Worm (Caenorhabditis elegans): Measurements from ENCODE around the gene C23G10.1.

Gene C23G10.1

DNA sequence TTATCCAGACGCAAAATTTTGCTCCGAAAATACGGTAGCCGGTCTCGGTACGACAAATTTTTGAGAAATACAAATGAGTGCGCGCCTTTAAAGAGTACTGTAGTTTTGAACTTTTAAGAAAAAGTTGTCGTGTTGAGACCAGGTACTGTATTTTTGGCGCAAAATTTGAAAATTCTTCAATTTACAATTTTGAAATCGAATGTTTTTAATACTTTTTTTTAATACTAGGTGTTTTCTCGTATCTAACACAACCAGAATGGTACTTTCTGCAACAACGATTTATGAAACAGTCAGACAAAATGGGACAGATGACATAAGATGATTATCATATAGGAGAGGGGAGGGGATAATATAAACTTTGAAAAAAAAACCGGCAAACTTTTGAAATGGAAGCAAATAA lies 13.4 kb upstream of the C23G10.1 start:
- TF ChIP-seq elt-1 (tag; optimal IDR thresholded peaks at IDR 0.05; ENCODE audit: borderline replicate concordance, insufficient read depth) (no peak), elt-3 (tag; optimal IDR thresholded peaks at IDR 0.05) (no peak), flh-1 (GFP tag; optimal IDR thresholded peaks at IDR 0.05) (no peak), nhr-2 (tag; optimal IDR thresholded peaks at IDR 0.05) (no peak), lsy-2 (tag; optimal IDR thresholded peaks at IDR 0.05) (no peak), blmp-1 (tag; optimal IDR thresholded peaks at IDR 0.05) (no peak), sem-2 (GFP tag; optimal IDR thresholded peaks at IDR 0.05) (no peak), ceh-43 (GFP tag; optimal IDR thresholded peaks at IDR 0.05) (no peak), pha-4 (tag; optimal IDR thresholded peaks at IDR 0.05) (no peak), mls-2 (tag; optimal IDR thresholded peaks at IDR 0.05) (no peak), lin-13 (tag; optimal IDR thresholded peaks at IDR 0.05) (no peak), hlh-1 (tag; optimal IDR thresholded peaks at IDR 0.05) (no peak), lin-32 (GFP tag; optimal IDR thresholded peaks at IDR 0.05) (no peak), nhr-12 (tag; optimal IDR thresholded peaks at IDR 0.05) (no peak), tbx-8 (GFP tag; optimal IDR thresholded peaks at IDR 0.05) (no peak), snpc-4 (tag; optimal IDR thresholded peaks at IDR 0.05) (no peak), nhr-76 (tag; optimal IDR thresholded peaks at IDR 0.05) (no peak), nhr-237 (tag; optimal IDR thresholded peaks at IDR 0.05) (no peak)

DNA sequence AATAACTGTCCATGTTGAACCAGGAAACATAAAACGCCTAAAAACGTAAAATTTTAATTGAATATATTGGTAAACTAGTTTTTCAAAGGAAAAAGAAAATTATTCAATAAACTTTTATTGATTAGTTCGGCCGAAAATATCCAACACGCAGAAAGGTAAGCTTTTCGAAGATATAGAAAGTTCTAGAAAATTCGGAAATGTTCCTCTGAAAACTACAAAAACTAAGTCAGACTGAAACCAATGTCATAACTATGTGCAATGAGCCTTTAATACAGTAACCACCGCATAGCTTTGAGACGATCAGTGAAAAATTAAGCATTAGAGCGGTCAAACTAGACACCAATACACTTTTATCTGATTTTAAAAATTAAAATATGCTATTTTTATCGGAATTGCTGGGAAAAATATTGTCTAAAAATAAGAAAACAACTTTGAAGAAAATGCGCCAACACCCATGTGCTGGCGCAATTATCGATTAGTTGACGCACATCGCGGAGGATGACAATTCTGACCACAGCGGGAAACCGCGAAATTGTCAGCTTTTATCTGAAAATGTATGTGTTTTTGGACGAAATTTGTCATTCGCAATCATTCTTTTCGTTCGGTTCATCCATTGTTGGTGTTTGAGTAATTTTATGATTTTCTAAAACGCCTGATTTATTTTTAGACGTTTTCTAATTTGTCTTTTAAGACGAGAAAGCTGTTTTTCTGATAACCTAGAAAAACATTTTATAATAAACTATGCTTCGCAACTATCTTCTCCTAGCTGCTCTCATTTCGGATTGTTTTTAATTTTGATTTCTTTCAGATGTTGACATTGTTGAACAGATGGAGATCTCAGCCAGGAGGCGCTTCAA lies 10.5 kb upstream of the C23G10.1 start, which contains the start of the genes C23G10.7 and rpn-2:
Gene C23G10.7 (minus strand): TSS at position 37 of the 857 bp plus-strand sequence.
Gene rpn-2 (plus strand): TSS at position 807 of the 857 bp plus-strand sequence.
- TF ChIP-seq unc-62 (GFP tag; optimal IDR thresholded peaks at IDR 0.05) = no peak
- TF ChIP-seq mep-1 (tag; optimal IDR thresholded peaks at IDR 0.05) = peak; percentile 34
- TF ChIP-seq nhr-2 (tag; optimal IDR thresholded peaks at IDR 0.05) = no peak
- no peak for TF ChIP-seq hlh-1 (tag; optimal IDR thresholded peaks at IDR 0.05)
- TF ChIP-seq lsy-2 (tag; optimal IDR thresholded peaks at IDR 0.05) = peak; percentile 49
- TF ChIP-seq ceh-83 (GFP tag; optimal IDR thresholded peaks at IDR 0.05) = no peak
- no peak for TF ChIP-seq sptf-1 (tag; optimal IDR thresholded peaks at IDR 0.05)
- TF ChIP-seq tbx-8 (GFP tag; optimal IDR thresholded peaks at IDR 0.05) = no peak
- peak; percentile 23 for TF ChIP-seq unc-120 (tag; optimal IDR thresholded peaks at IDR 0.05; ENCODE audit: poor library complexity, severe bottlenecking)
- TF ChIP-seq bed-3 (GFP tag; optimal IDR thresholded peaks at IDR 0.05) = no peak

DNA sequence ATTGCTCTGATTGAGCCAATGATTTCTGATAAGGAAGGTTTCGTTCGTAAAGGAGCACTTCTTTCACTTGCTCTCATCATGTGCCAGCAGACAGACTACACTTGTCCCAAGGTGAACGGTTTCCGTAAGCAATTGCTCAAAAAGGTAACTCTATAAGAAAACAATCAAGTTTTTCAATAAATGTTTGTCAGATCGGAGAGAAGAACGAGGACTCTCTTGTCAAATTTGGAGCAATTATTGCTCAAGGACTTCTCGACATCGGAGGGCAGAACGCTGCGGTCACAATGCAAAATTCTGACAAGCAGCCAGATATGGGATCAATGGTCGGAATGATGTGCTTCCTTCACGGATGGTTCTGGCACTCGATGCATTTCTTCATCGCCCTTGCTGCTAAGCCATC lies 7.8 kb upstream of the C23G10.1 start:
- TF ChIP-seq nhr-2 (tag; optimal IDR thresholded peaks at IDR 0.05) (no peak), elt-3 (tag; optimal IDR thresholded peaks at IDR 0.05) (no peak), lsy-2 (tag; optimal IDR thresholded peaks at IDR 0.05) (no peak), ces-1 (GFP tag; optimal IDR thresholded peaks at IDR 0.05) (no peak), ham-2 (GFP tag; optimal IDR thresholded peaks at IDR 0.05) (no peak), mep-1 (tag; optimal IDR thresholded peaks at IDR 0.05) (no peak), M03D4.4 (tag; optimal IDR thresholded peaks at IDR 0.05) (no peak), elt-1 (tag; optimal IDR thresholded peaks at IDR 0.05; ENCODE audit: borderline replicate concordance, insufficient read depth) (no peak), unc-120 (tag; optimal IDR thresholded peaks at IDR 0.05; ENCODE audit: poor library complexity, severe bottlenecking) (no peak), bed-3 (GFP tag; optimal IDR thresholded peaks at IDR 0.05) (no peak), sem-2 (GFP tag; optimal IDR thresholded peaks at IDR 0.05) (no peak), blmp-1 (tag; optimal IDR thresholded peaks at IDR 0.05) (no peak)

DNA sequence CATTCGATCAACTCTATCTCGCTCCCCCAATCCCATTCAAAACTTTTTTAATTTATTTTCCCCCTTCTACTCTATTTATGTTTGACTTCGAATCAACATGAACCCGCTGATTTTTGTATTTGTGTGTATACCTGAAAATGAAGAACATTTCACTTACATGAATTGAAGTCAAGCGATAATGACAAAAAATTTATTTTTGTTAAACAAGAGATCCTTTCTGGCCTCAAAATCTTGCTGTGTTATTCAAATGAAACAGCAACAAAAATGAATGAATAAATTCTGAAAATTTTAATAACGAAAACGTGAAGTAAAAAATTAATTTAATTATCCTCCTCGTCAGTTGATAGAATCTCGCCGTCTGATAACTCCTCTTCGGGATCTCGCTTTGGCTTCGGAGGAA lies 6.6 kb upstream of the C23G10.1 start:
- TF ChIP-seq mab-5 (tag; optimal IDR thresholded peaks at IDR 0.05) (no peak), M03D4.4 (tag; optimal IDR thresholded peaks at IDR 0.05) (no peak), nhr-12 (tag; optimal IDR thresholded peaks at IDR 0.05) (no peak), flh-1 (GFP tag; optimal IDR thresholded peaks at IDR 0.05) (no peak), ces-1 (GFP tag; optimal IDR thresholded peaks at IDR 0.05) (no peak), elt-3 (tag; optimal IDR thresholded peaks at IDR 0.05) (no peak), sptf-1 (tag; optimal IDR thresholded peaks at IDR 0.05) (no peak), zip-8 (tag; optimal IDR thresholded peaks at IDR 0.05) (no peak)

Data from whole organism, mixed stage, embryonic.